Fruit fly (Drosophila melanogaster): ENCODE measurements around the gene Or13a.

Or13a gene

dm6 chrX:15986654-15987053 is 12.4 kb downstream of the Or13a start, which contains the start of gene ND-20 (continued):
- 0 out of 2 replicates have a peak, but pooled peaks have one; percentile 22 for TF ChIP-seq CG3847 (GFP tag; IDR thresholded peaks at IDR 0.05)
- TF ChIP-seq wdn (GFP tag; IDR thresholded peaks at IDR 0.05) = peak; percentile 26; the same call in 1 of the 2 replicates
- no peak for TF ChIP-seq Dref (GFP tag; IDR thresholded peaks at IDR 0.05)
- TF ChIP-seq gt (GFP tag; IDR thresholded peaks at IDR 0.05) = no peak
- no peak for TF ChIP-seq CG15269 (tag; optimal IDR thresholded peaks at IDR 0.05)
- peak; percentile 86 for TF ChIP-seq gfzf (GFP tag; optimal IDR thresholded peaks at IDR 0.05)
- TF ChIP-seq nmo (GFP tag; optimal IDR thresholded peaks at IDR 0.05) = peak; percentile 54
- peak; percentile 0 for TF ChIP-seq Ssrp (tag; optimal IDR thresholded peaks at IDR 0.05)
- TF ChIP-seq CG11398 (GFP tag; optimal IDR thresholded peaks at IDR 0.05) = no peak
- peak; percentile 94 for TF ChIP-seq CG17802 (tag; optimal IDR thresholded peaks at IDR 0.05)
- TF ChIP-seq CG2875 (GFP tag; optimal IDR thresholded peaks at IDR 0.05) = no peak
- peak; percentile 14 for TF ChIP-seq pnt (GFP tag; optimal IDR thresholded peaks at IDR 0.05)
- TF ChIP-seq crp (GFP tag; optimal IDR thresholded peaks at IDR 0.05) = peak in 1 of 2 experiments; percentile 13
- peak; percentile 52 for TF ChIP-seq ewg (GFP tag; optimal IDR thresholded peaks at IDR 0.05)
- TF ChIP-seq CG7357 (GFP tag; IDR thresholded peaks at IDR 0.05) = peak; percentile 98
- no peak for TF ChIP-seq CG3163 (GFP tag; optimal IDR thresholded peaks at IDR 0.05)
- peak; percentile 13 for TF ChIP-seq gcm (GFP tag; optimal IDR thresholded peaks at IDR 0.05)
- TF ChIP-seq sna (GFP tag; IDR thresholded peaks at IDR 0.05; ENCODE audit: partially characterized antibody) = no peak
- no peak for TF ChIP-seq slou (GFP tag; optimal IDR thresholded peaks at IDR 0.05)
- TF ChIP-seq CG31441 (GFP tag; IDR thresholded peaks at IDR 0.05) = no peak
- TF ChIP-seq disco-r (GFP tag; optimal IDR thresholded peaks at IDR 0.05) = no peak
- peak; percentile 18 for TF ChIP-seq CG9876 (GFP tag; optimal IDR thresholded peaks at IDR 0.05)
- peak; percentile 34 for TF ChIP-seq pfk (GFP tag; optimal IDR thresholded peaks at IDR 0.05)
- peak; percentile 28; the same call in 1 of the 2 replicates for TF ChIP-seq E2f2 (GFP tag; IDR thresholded peaks at IDR 0.05)
- TF ChIP-seq CG15514 (GFP tag; optimal IDR thresholded peaks at IDR 0.05) = peak; percentile 79
- peak; percentile 22 for TF ChIP-seq CG10979 (tag; optimal IDR thresholded peaks at IDR 0.05)
- no peak for TF ChIP-seq odd (GFP tag; optimal IDR thresholded peaks at IDR 0.05)
- TF ChIP-seq Optix (GFP tag; IDR thresholded peaks at IDR 0.05) = no peak
- peak; percentile 47 for TF ChIP-seq CG12391 (tag; optimal IDR thresholded peaks at IDR 0.05)
- TF ChIP-seq CG12744 (GFP tag; optimal IDR thresholded peaks at IDR 0.05) = no peak
- TF ChIP-seq CG17359 (tag; optimal IDR thresholded peaks at IDR 0.05) = peak; percentile 2
- no peak for TF ChIP-seq CG13775 (GFP tag; optimal IDR thresholded peaks at IDR 0.05)
- peak; percentile 28; the same call in 1 of the 2 replicates for TF ChIP-seq CG14441 (GFP tag; IDR thresholded peaks at IDR 0.05)
- peak; percentile 64 for TF ChIP-seq zen (tag; optimal IDR thresholded peaks at IDR 0.05)
- peak; percentile 56 for TF ChIP-seq CG8290 (GFP tag; optimal IDR thresholded peaks at IDR 0.05)
- no peak for TF ChIP-seq CG8290 (tag; optimal IDR thresholded peaks at IDR 0.05)
- TF ChIP-seq pzg (GFP tag; optimal IDR thresholded peaks at IDR 0.05) = peak; percentile 88
- peak; percentile 9 for TF ChIP-seq Bteb2 (GFP tag; optimal IDR thresholded peaks at IDR 0.05)
- TF ChIP-seq onecut (GFP tag; IDR thresholded peaks at IDR 0.05) = no peak
- peak; percentile 85 for TF ChIP-seq row (GFP tag; IDR thresholded peaks at IDR 0.05)
- TF ChIP-seq CG30403 (GFP tag; optimal IDR thresholded peaks at IDR 0.05) = peak; percentile 6
- TF ChIP-seq CG12659 (GFP tag; optimal IDR thresholded peaks at IDR 0.05) = peak; percentile 65
- no peak for TF ChIP-seq fru (optimal IDR thresholded peaks at IDR 0.05)
- no peak for TF ChIP-seq Ravus (GFP tag; IDR thresholded peaks at IDR 0.05)
- TF ChIP-seq HmgZ (tag; optimal IDR thresholded peaks at IDR 0.05) = peak; percentile 34
- no peak for TF ChIP-seq CG4282 (GFP tag; optimal IDR thresholded peaks at IDR 0.05)
- peak; percentile 65 for TF ChIP-seq CG14710 (tag; optimal IDR thresholded peaks at IDR 0.05)
- TF ChIP-seq Neu2 (GFP tag; optimal IDR thresholded peaks at IDR 0.05; ENCODE audit: borderline replicate concordance) = peak; percentile 66
- TF ChIP-seq nau (GFP tag; optimal IDR thresholded peaks at IDR 0.05) = no peak
- no peak for TF ChIP-seq twi (tag; optimal IDR thresholded peaks at IDR 0.05)
- peak; percentile 8 for TF ChIP-seq D19A (tag; optimal IDR thresholded peaks at IDR 0.05)

Measured in whole organism, embryonic.